Fruit fly (Drosophila melanogaster) whole organism, embryonic: ENCODE results near the gene Ctr9.

Experiments
- Ada2b ChIP-seq: fragments of 200-800 bp; sonication (Bioruptor generic); IDR thresholded peaks from 2 replicates; pipeline ENCODE4 v1.3.6; 2022; ENCODE audit warnings: missing biosample characterization, missing genetic modification characterization
- Atf6 ChIP-seq: fragments of 200-800 bp; sonication (Bioruptor generic); IDR thresholded peaks from 2 replicates; pipeline ENCODE4 v1.3.6; 2022; ENCODE audit warnings: missing biosample characterization, missing genetic modification characterization
- CG10321 ChIP-seq: fragments of 200-800 bp; sonication (Bioruptor generic); IDR thresholded peaks from 2 replicates; pipeline ENCODE4 v1.3.6; 2022; ENCODE audit warnings: missing biosample characterization, missing genetic modification characterization
- CG10979 ChIP-seq: fragments of 200-800 bp; sonication (Bioruptor generic); optimal IDR thresholded peaks from 2 replicates; lab custom pipeline; 2018; ENCODE audit warnings: missing biosample characterization, mild to moderate bottlenecking, missing genetic modification characterization, moderate library complexity
- CG11695 ChIP-seq: fragments of 200-800 bp; sonication (Bioruptor generic); IDR thresholded peaks from 3 replicates; pipeline ENCODE4 v1.3.6; 2022; ENCODE audit warnings: missing biosample characterization, missing genetic modification characterization
- CG12071 ChIP-seq: fragments of 200-800 bp; sonication (Bioruptor generic); optimal IDR thresholded peaks from 3 replicates; lab custom pipeline; 2018; ENCODE audit warnings: missing biosample characterization, mild to moderate bottlenecking, missing genetic modification characterization
- CG12104 ChIP-seq: fragments of 200-800 bp; sonication (Bioruptor generic); optimal IDR thresholded peaks from 3 replicates; lab custom pipeline; 2016; ENCODE audit warnings: missing biosample characterization, missing genetic modification characterization
- CG14441 ChIP-seq: fragments of 200-800 bp; sonication (Bioruptor generic); IDR thresholded peaks from 2 replicates; pipeline ENCODE4 v1.3.6; 2022; ENCODE audit warnings: missing biosample characterization, missing genetic modification characterization
- CG16815 ChIP-seq: fragments of 200-800 bp; sonication (Bioruptor generic); optimal IDR thresholded peaks from 3 replicates; lab custom pipeline; 2017; ENCODE audit warnings: missing biosample characterization, mild to moderate bottlenecking, missing genetic modification characterization
- CG17359 ChIP-seq: fragments of 200-800 bp; sonication (Bioruptor generic); optimal IDR thresholded peaks from 3 replicates; lab custom pipeline; 2018; ENCODE audit warnings: missing biosample characterization, mild to moderate bottlenecking, missing genetic modification characterization, moderate library complexity
- CG32772 ChIP-seq: fragments of 200-800 bp; sonication (Bioruptor generic); IDR thresholded peaks from 2 replicates; pipeline ENCODE4 v1.3.6; 2022; ENCODE audit warnings: missing biosample characterization, missing genetic modification characterization
- CG4404 ChIP-seq: fragments of 200-800 bp; sonication (Bioruptor generic); IDR thresholded peaks from 2 replicates; pipeline ENCODE4 v1.3.6; 2022; ENCODE audit warnings: missing biosample characterization, missing genetic modification characterization
- CG4730 ChIP-seq: fragments of 200-800 bp; sonication (Bioruptor generic); IDR thresholded peaks from 2 replicates; pipeline ENCODE4 v1.3.6; 2022; ENCODE audit warnings: missing biosample characterization, missing genetic modification characterization
- CG5180 ChIP-seq: fragments of 200-800 bp; sonication (Bioruptor generic); optimal IDR thresholded peaks from 3 replicates; lab custom pipeline; 2017; ENCODE audit warnings: missing biosample characterization, missing genetic modification characterization, mild to moderate bottlenecking, moderate library complexity, missing genetic modification reagents
- CG8388 ChIP-seq: fragments of 200-800 bp; sonication (Bioruptor generic); optimal IDR thresholded peaks from 2 replicates; lab custom pipeline; 2019; ENCODE audit warnings: missing biosample characterization, mild to moderate bottlenecking, missing genetic modification characterization, moderate library complexity
- CG8478 ChIP-seq: fragments of >200 bp; optimal IDR thresholded peaks from 2 replicates; lab custom pipeline; 2018
- Dek ChIP-seq: fragments of 200-800 bp; sonication (Bioruptor generic); optimal IDR thresholded peaks from 3 replicates; lab custom pipeline; 2019; ENCODE audit warnings: missing biosample characterization, mild to moderate bottlenecking, missing genetic modification characterization, moderate library complexity
- Dref ChIP-seq: fragments of 200-800 bp; sonication (Bioruptor generic); IDR thresholded peaks from 2 replicates; pipeline ENCODE4 v1.3.6; 2022; ENCODE audit warnings: missing biosample characterization, missing genetic modification characterization
- E2f1 ChIP-seq: fragments of 200-800 bp; sonication (Bioruptor generic); IDR thresholded peaks from 2 replicates; pipeline ENCODE4 v1.3.6; 2022; ENCODE audit warnings: missing biosample characterization, missing genetic modification characterization
- HLH3B ChIP-seq: fragments of 200-800 bp; sonication (Bioruptor generic); IDR thresholded peaks from 2 replicates; pipeline ENCODE4 v1.3.6; 2022; ENCODE audit warnings: missing biosample characterization, missing genetic modification characterization
- Hr78 ChIP-seq, 2 experiments: fragments of 200-800 bp in 1 of 2; fragments of >200 bp in 1 of 2; sonication (Bioruptor generic) in 1 of 2; optimal IDR thresholded peaks; 2 replicates each; lab custom pipeline; 2017 to 2019; ENCODE audit warnings: missing biosample characterization in 2 of 2, missing genetic modification characterization in 2 of 2, mild to moderate bottlenecking in 1 of 2, moderate library complexity in 1 of 2
- MBD-R2 ChIP-seq: fragments of 200-800 bp; sonication (Bioruptor generic); IDR thresholded peaks from 2 replicates; pipeline ENCODE4 v1.3.6; 2022; ENCODE audit warnings: missing biosample characterization, missing genetic modification characterization
- MESR4 ChIP-seq: fragments of 200-800 bp; sonication (Bioruptor generic); optimal IDR thresholded peaks from 2 replicates; lab custom pipeline; 2018; ENCODE audit warnings: missing biosample characterization, mild to moderate bottlenecking, missing genetic modification characterization, moderate library complexity
- Nf-YA ChIP-seq: fragments of 200-800 bp; sonication (Bioruptor generic); IDR thresholded peaks from 2 replicates; pipeline ENCODE4 v1.3.6; 2022; ENCODE audit warnings: missing biosample characterization, missing genetic modification characterization
- Oli ChIP-seq: fragments of 200-800 bp; sonication (Bioruptor generic); optimal IDR thresholded peaks from 2 replicates; lab custom pipeline; 2018; ENCODE audit warnings: missing biosample characterization, mild to moderate bottlenecking, missing genetic modification characterization, moderate library complexity
- Rfx ChIP-seq: fragments of 200-800 bp; sonication (Bioruptor generic); IDR thresholded peaks from 2 replicates; pipeline ENCODE4 v1.3.6; 2022; ENCODE audit warnings: missing biosample characterization, missing genetic modification characterization
- Sin3A ChIP-seq: fragments of >200 bp; optimal IDR thresholded peaks from 2 replicates; lab custom pipeline; 2018
- Sox102F ChIP-seq: fragments of 200-800 bp; sonication (Bioruptor generic); optimal IDR thresholded peaks from 2 replicates; lab custom pipeline; 2018; ENCODE audit warnings: missing biosample characterization, mild to moderate bottlenecking, missing genetic modification characterization, moderate library complexity
- aop ChIP-seq: fragments of 200-800 bp; sonication (Bioruptor generic); IDR thresholded peaks from 2 replicates; pipeline ENCODE4 v1.3.6; 2022; ENCODE audit warnings: missing biosample characterization, missing genetic modification characterization
- ap ChIP-seq: fragments of 200-800 bp; sonication (Bioruptor generic); IDR thresholded peaks from 2 replicates; pipeline ENCODE4 v1.3.6; 2022; ENCODE audit warnings: missing biosample characterization, missing genetic modification characterization
- ash1 ChIP-seq: fragments of 200-800 bp; sonication (Bioruptor generic); optimal IDR thresholded peaks from 2 replicates; lab custom pipeline; 2018; ENCODE audit warnings: missing biosample characterization, mild to moderate bottlenecking, missing genetic modification characterization
- bbx ChIP-seq: fragments of 200-800 bp; sonication (Bioruptor generic); IDR thresholded peaks from 2 replicates; pipeline ENCODE4 v1.3.6; 2022; ENCODE audit warnings: missing biosample characterization, missing genetic modification characterization; ENCODE audit not compliant: partially characterized antibody
- cato ChIP-seq: fragments of 200-800 bp; sonication (Bioruptor generic); optimal IDR thresholded peaks from 2 replicates; lab custom pipeline; 2016; ENCODE audit warnings: missing biosample characterization, missing genetic modification characterization, borderline replicate concordance
- disco-r ChIP-seq: fragments of 200-800 bp; sonication (Bioruptor generic); optimal IDR thresholded peaks from 2 replicates; lab custom pipeline; 2016; ENCODE audit warnings: missing biosample characterization, missing genetic modification characterization
- dm ChIP-seq: fragments of 200-800 bp; sonication (Bioruptor generic); optimal IDR thresholded peaks from 3 replicates; lab custom pipeline; 2016; ENCODE audit warnings: missing biosample characterization, missing genetic modification characterization
- dmrt99B ChIP-seq: fragments of 200-800 bp; sonication (Bioruptor generic); optimal IDR thresholded peaks from 2 replicates; lab custom pipeline; 2018; ENCODE audit warnings: missing biosample characterization, mild to moderate bottlenecking, missing genetic modification characterization, moderate library complexity
- en ChIP-seq: fragments of 200-800 bp; sonication (Bioruptor generic); optimal IDR thresholded peaks from 2 replicates; lab custom pipeline; 2016; ENCODE audit warnings: missing biosample characterization, missing genetic modification characterization
- gcm ChIP-seq: fragments of 200-800 bp; sonication (Bioruptor generic); optimal IDR thresholded peaks from 2 replicates; lab custom pipeline; 2019; ENCODE audit warnings: missing biosample characterization, mild to moderate bottlenecking, missing genetic modification characterization, moderate library complexity
- gsb-n ChIP-seq: fragments of 200-800 bp; sonication (Bioruptor generic); optimal IDR thresholded peaks from 3 replicates; lab custom pipeline; 2018; ENCODE audit warnings: missing biosample characterization, mild to moderate bottlenecking, missing genetic modification characterization
- gt ChIP-seq: fragments of 200-800 bp; sonication (Bioruptor generic); IDR thresholded peaks from 2 replicates; pipeline ENCODE4 v1.3.6; 2022; ENCODE audit warnings: missing biosample characterization, missing genetic modification characterization
- ham ChIP-seq: fragments of 200-800 bp; sonication (Bioruptor generic); IDR thresholded peaks from 2 replicates; pipeline ENCODE4 v1.3.6; 2022; ENCODE audit warnings: missing biosample characterization, missing genetic modification characterization
- jing ChIP-seq: fragments of 200-800 bp; sonication (Bioruptor generic); optimal IDR thresholded peaks from 2 replicates; lab custom pipeline; 2018; ENCODE audit warnings: missing biosample characterization, mild to moderate bottlenecking, missing genetic modification characterization
- lola ChIP-seq, 3 experiments: fragments of >200 bp in 2 of 3; fragments of 200-800 bp in 1 of 3; sonication (Bioruptor generic) in 1 of 3; optimal IDR thresholded peaks; 2 replicates each; lab custom pipeline; 2017 to 2019; ENCODE audit warnings: missing biosample characterization in 3 of 3, missing genetic modification characterization in 3 of 3, mild to moderate bottlenecking in 1 of 3, moderate library complexity in 1 of 3
- luna ChIP-seq: fragments of 200-800 bp; sonication (Bioruptor generic); optimal IDR thresholded peaks from 2 replicates; lab custom pipeline; 2016; ENCODE audit warnings: missing biosample characterization, missing genetic modification characterization
- mld ChIP-seq: fragments of 200-800 bp; sonication (Bioruptor generic); IDR thresholded peaks from 3 replicates; pipeline ENCODE4 v1.3.6; 2022; ENCODE audit warnings: missing biosample characterization, missing genetic modification characterization; ENCODE audit not compliant: partially characterized antibody
- nerfin-2 ChIP-seq: fragments of 200-800 bp; sonication (Bioruptor generic); IDR thresholded peaks from 2 replicates; pipeline ENCODE4 v1.3.6; 2022; ENCODE audit warnings: missing biosample characterization, missing genetic modification characterization; ENCODE audit not compliant: partially characterized antibody
- odd ChIP-seq: fragments of 200-800 bp; sonication (Bioruptor generic); optimal IDR thresholded peaks from 2 replicates; lab custom pipeline; 2017; ENCODE audit warnings: missing biosample characterization, mild to moderate bottlenecking, missing genetic modification characterization
- peb ChIP-seq: fragments of 200-800 bp; sonication (Bioruptor generic); IDR thresholded peaks from 2 replicates; pipeline ENCODE4 v1.3.6; 2022; ENCODE audit warnings: missing biosample characterization, missing genetic modification characterization
- pnt ChIP-seq: fragments of 200-800 bp; sonication (Bioruptor generic); optimal IDR thresholded peaks from 3 replicates; lab custom pipeline; 2016; ENCODE audit warnings: missing biosample characterization, missing genetic modification characterization
- ranshi ChIP-seq: fragments of 200-800 bp; sonication (Bioruptor generic); IDR thresholded peaks from 2 replicates; pipeline ENCODE4 v1.3.6; 2022; ENCODE audit warnings: missing biosample characterization, missing genetic modification characterization
- slp2 ChIP-seq: fragments of 200-800 bp; sonication (Bioruptor generic); optimal IDR thresholded peaks from 2 replicates; lab custom pipeline; 2016; ENCODE audit warnings: missing biosample characterization, missing genetic modification characterization

Gene Ctr9

DNA sequence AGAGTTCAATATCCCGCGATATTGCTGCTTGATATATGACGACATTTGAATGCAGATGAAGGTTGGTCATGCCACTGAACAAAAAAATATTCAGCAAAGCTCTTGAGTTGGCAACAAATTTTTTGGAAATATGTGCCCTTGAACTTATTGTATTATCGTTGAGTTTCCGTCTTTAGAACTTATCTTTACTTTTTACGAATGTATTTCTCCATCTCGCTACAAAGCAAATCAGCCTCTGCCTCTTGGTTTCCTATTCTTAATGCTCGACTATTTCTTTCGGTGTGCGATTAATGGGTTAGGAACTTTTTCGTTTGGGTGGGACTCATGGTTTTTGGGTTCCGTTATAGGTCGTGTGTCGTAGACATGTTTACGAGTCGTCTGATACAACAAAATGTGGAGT lies 16.1 kb downstream of the Ctr9 start (continued):
- TF ChIP-seq CG17359 (tag; lab: Kevin White, UChicago): peak; percentile 64
- peak; percentile 68 for TF ChIP-seq peb (GFP tag; lab: Robert Waterston, UW)
- TF ChIP-seq Sox102F (GFP tag; lab: Kevin White, UChicago): no peak
- TF ChIP-seq CG8388 (GFP tag; lab: Kevin White, UChicago): peak; percentile 80
- peak; percentile 40; the same call in 1 of the 2 replicates for TF ChIP-seq CG14441 (GFP tag; lab: Robert Waterston, UW)
- TF ChIP-seq luna: no peak
- peak; percentile 60 for TF ChIP-seq HLH3B
- TF ChIP-seq gcm (GFP tag; lab: Kevin White, UChicago): peak; percentile 65
- TF ChIP-seq MBD-R2 (GFP tag; lab: Robert Waterston, UW): no peak
- peak; percentile 41 for TF ChIP-seq dm
- TF ChIP-seq Atf6: no peak
- peak; percentile 88 for TF ChIP-seq CG10979 (tag; lab: Kevin White, UChicago)
- peak; percentile 64 for TF ChIP-seq pnt
- no peak for TF ChIP-seq disco-r
- no peak for TF ChIP-seq bbx (GFP tag; lab: Robert Waterston, UW)
- peak; percentile 52 for TF ChIP-seq CG16815 (GFP tag; lab: Kevin White, UChicago)
- peak in 1 of 3 experiments; percentile 93 for TF ChIP-seq lola (GFP tag; optimal IDR thresholded peaks at IDR 0.05; lab: Kevin White, UChicago)
- TF ChIP-seq gt (GFP tag; lab: Robert Waterston, UW): peak; percentile 24; the same call in 1 of the 2 replicates
- peak; percentile 44 for TF ChIP-seq E2f1 (GFP tag; lab: Robert Waterston, UW)
- TF ChIP-seq Ada2b (GFP tag; lab: Robert Waterston, UW): peak; percentile 30; the same call in 1 of the 2 replicates
- peak; percentile 38 for TF ChIP-seq cato (GFP tag; lab: Kevin White, UChicago)
- TF ChIP-seq Rfx (GFP tag; lab: Robert Waterston, UW): no peak
- TF ChIP-seq slp2 (GFP tag; lab: Kevin White, UChicago): peak; percentile 69
- peak; percentile 59; the same call in 1 of the 2 replicates for TF ChIP-seq ranshi
- no peak for TF ChIP-seq mld
- TF ChIP-seq MESR4 (GFP tag; lab: Kevin White, UChicago): peak; percentile 8
- TF ChIP-seq CG4730: peak; percentile 57
- no peak for TF ChIP-seq CG4404 (GFP tag; lab: Robert Waterston, UW)
- TF ChIP-seq Oli (tag; lab: Kevin White, UChicago): peak; percentile 82
- TF ChIP-seq en (GFP tag; lab: Kevin White, UChicago): peak; percentile 51
- TF ChIP-seq ap: 0 out of 2 replicates have a peak, but pooled peaks have one; percentile 43
- no peak for TF ChIP-seq aop (GFP tag; lab: Robert Waterston, UW)
- no peak for TF ChIP-seq nerfin-2 (GFP tag; lab: Robert Waterston, UW)
- no peak for TF ChIP-seq CG8478 (lab: Kevin White, UChicago)
- no peak for TF ChIP-seq dmrt99B
- TF ChIP-seq Nf-YA (GFP tag; lab: Robert Waterston, UW): no peak
- TF ChIP-seq CG12071 (GFP tag; lab: Kevin White, UChicago): peak; percentile 13
- no peak for TF ChIP-seq ash1 (GFP tag; lab: Kevin White, UChicago)
- no peak for TF ChIP-seq jing (GFP tag; lab: Kevin White, UChicago)
- peak in 1 of 2 experiments; percentile 85 for TF ChIP-seq Hr78 (GFP tag; optimal IDR thresholded peaks at IDR 0.05; lab: Kevin White, UChicago)
- TF ChIP-seq odd (GFP tag; lab: Kevin White, UChicago): peak; percentile 63
- no peak for TF ChIP-seq Sin3A
- TF ChIP-seq CG12104 (GFP tag; lab: Kevin White, UChicago): peak; percentile 9
- no peak for TF ChIP-seq CG5180 (GFP tag; lab: Kevin White, UChicago)
- TF ChIP-seq ham (GFP tag; lab: Robert Waterston, UW): no peak
- no peak for TF ChIP-seq CG10321 (GFP tag; lab: Robert Waterston, UW)
- no peak for TF ChIP-seq Dref (GFP tag; lab: Robert Waterston, UW)
- no peak for TF ChIP-seq Dek
- TF ChIP-seq CG32772 (GFP tag; lab: Robert Waterston, UW): peak; percentile 69
- peak; percentile 75 for TF ChIP-seq gsb-n (tag; lab: Kevin White, UChicago)
- TF ChIP-seq CG11695 (GFP tag; lab: Robert Waterston, UW): 0 out of 3 replicates have a peak, but pooled peaks have one; percentile 51
